Worm (Caenorhabditis elegans): ENCODE results near the gene C04B4.6.

C04B4.6 gene

DNA sequence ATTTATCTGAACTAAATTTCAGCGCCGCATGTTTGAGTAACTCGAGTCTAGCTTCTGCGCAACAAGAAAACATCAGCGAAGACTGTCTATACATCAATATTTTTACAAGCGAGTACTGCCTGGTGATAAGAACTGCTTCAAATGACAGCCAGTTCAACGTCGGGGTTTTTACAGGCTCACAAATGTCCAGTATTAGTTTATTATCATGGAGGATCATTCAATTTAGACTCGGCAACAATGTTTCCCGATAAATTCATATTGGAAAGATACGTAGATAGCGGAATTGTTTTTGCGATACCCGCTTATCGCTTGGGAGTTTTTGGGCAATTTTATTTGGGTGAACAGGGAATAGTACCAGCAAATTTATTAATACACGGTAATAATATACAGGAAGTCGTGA is 45.1 kb downstream of the C04B4.6 start:
- TF ChIP-seq ces-1 (GFP tag; optimal IDR thresholded peaks at IDR 0.05) (no peak), bed-3 (GFP tag; optimal IDR thresholded peaks at IDR 0.05) (no peak), ceh-39 (tag; optimal IDR thresholded peaks at IDR 0.05) (no peak), mab-5 (tag; optimal IDR thresholded peaks at IDR 0.05) (no peak), ztf-11 (tag; optimal IDR thresholded peaks at IDR 0.05) (no peak), mls-2 (tag; optimal IDR thresholded peaks at IDR 0.05) (no peak), unc-39 (tag; optimal IDR thresholded peaks at IDR 0.05) (no peak), lin-32 (GFP tag; optimal IDR thresholded peaks at IDR 0.05) (no peak), nhr-2 (tag; optimal IDR thresholded peaks at IDR 0.05) (no peak), pha-4 (tag; optimal IDR thresholded peaks at IDR 0.05) (no peak), nhr-237 (tag; optimal IDR thresholded peaks at IDR 0.05) (no peak), lsy-2 (tag; optimal IDR thresholded peaks at IDR 0.05) (no peak)

DNA sequence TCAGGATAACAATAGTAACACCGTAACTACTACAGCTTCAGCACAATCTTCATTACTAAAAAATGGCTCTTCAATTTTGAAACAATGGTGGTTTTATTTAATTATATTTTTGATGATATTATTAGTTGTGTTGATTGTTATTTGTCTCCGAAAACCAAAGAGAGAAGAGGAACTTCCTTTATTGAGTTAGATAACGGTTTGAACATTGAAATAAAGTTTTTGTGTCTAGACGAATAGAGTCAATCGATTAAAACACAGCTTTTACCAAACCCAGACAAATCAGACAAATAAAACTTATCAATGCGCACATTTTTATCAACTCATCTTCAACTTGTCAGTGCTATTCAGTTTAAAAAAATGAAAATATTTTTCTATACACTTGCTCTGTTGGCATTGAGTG is 45.8 kb downstream of the C04B4.6 start, which contains the start of gene cest-7:
TSS of gene cest-7 (plus strand) at position 301 of the 400 bp plus-strand sequence.
- TF ChIP-seq nhr-76 (tag; optimal IDR thresholded peaks at IDR 0.05) = no peak
- TF ChIP-seq flh-1 (GFP tag; optimal IDR thresholded peaks at IDR 0.05) = no peak
- no peak for TF ChIP-seq unc-62 (GFP tag; optimal IDR thresholded peaks at IDR 0.05)
- TF ChIP-seq ham-2 (GFP tag; optimal IDR thresholded peaks at IDR 0.05) = no peak
- TF ChIP-seq nhr-12 (tag; optimal IDR thresholded peaks at IDR 0.05) = no peak
- TF ChIP-seq elt-1 (tag; optimal IDR thresholded peaks at IDR 0.05; ENCODE audit: borderline replicate concordance, insufficient read depth) = no peak
- TF ChIP-seq bed-3 (GFP tag; optimal IDR thresholded peaks at IDR 0.05) = no peak
- no peak for TF ChIP-seq blmp-1 (tag; optimal IDR thresholded peaks at IDR 0.05)
- no peak for TF ChIP-seq ceh-83 (GFP tag; optimal IDR thresholded peaks at IDR 0.05)
- no peak for TF ChIP-seq elt-3 (tag; optimal IDR thresholded peaks at IDR 0.05)
- TF ChIP-seq hlh-1 (tag; optimal IDR thresholded peaks at IDR 0.05) = no peak
- no peak for TF ChIP-seq mep-1 (tag; optimal IDR thresholded peaks at IDR 0.05)
- no peak for TF ChIP-seq mls-2 (tag; optimal IDR thresholded peaks at IDR 0.05)
- no peak for TF ChIP-seq sem-2 (GFP tag; optimal IDR thresholded peaks at IDR 0.05)
- TF ChIP-seq M03D4.4 (tag; optimal IDR thresholded peaks at IDR 0.05) = no peak
- TF ChIP-seq sptf-1 (tag; optimal IDR thresholded peaks at IDR 0.05) = no peak
- TF ChIP-seq ceh-39 (tag; optimal IDR thresholded peaks at IDR 0.05) = no peak
- TF ChIP-seq lsy-2 (tag; optimal IDR thresholded peaks at IDR 0.05) = no peak
- no peak for TF ChIP-seq ztf-11 (tag; optimal IDR thresholded peaks at IDR 0.05)

DNA sequence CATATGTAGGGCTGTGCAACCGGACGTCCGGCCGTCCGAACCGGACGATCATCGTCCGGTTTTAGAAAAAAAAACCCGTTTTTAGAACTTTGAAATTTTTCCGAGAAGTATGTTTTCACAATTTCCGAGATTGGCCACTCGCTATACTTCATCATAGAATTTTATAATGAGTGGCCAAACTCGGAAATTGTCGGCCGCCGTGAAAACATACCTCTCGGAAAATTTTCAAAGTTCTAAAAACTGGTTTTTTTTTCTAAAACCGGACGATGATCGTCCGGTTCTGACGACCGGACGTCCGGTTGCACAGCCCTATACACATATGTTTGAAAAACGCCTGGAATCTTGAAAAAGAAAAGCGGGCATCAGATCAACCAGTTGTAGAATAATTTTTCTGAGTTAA is 48.3 kb downstream of the C04B4.6 start:
- TF ChIP-seq flh-1 (GFP tag; optimal IDR thresholded peaks at IDR 0.05) (no peak), lsy-2 (tag; optimal IDR thresholded peaks at IDR 0.05) (no peak), sem-2 (GFP tag; optimal IDR thresholded peaks at IDR 0.05) (no peak), nhr-12 (tag; optimal IDR thresholded peaks at IDR 0.05) (no peak), zip-8 (tag; optimal IDR thresholded peaks at IDR 0.05) (no peak), snpc-4 (tag; optimal IDR thresholded peaks at IDR 0.05) (no peak), ceh-39 (tag; optimal IDR thresholded peaks at IDR 0.05) (no peak), elt-3 (tag; optimal IDR thresholded peaks at IDR 0.05) (no peak), unc-39 (tag; optimal IDR thresholded peaks at IDR 0.05) (no peak), nhr-2 (tag; optimal IDR thresholded peaks at IDR 0.05) (no peak), blmp-1 (tag; optimal IDR thresholded peaks at IDR 0.05) (no peak), elt-1 (tag; optimal IDR thresholded peaks at IDR 0.05; ENCODE audit: borderline replicate concordance, insufficient read depth) (no peak), hlh-1 (tag; optimal IDR thresholded peaks at IDR 0.05) (no peak), lin-13 (tag; optimal IDR thresholded peaks at IDR 0.05) (no peak), ceh-43 (GFP tag; optimal IDR thresholded peaks at IDR 0.05) (no peak), unc-120 (tag; optimal IDR thresholded peaks at IDR 0.05; ENCODE audit: poor library complexity, severe bottlenecking) (no peak), ces-1 (GFP tag; optimal IDR thresholded peaks at IDR 0.05) (no peak), ceh-83 (GFP tag; optimal IDR thresholded peaks at IDR 0.05) (no peak), drap-1 (GFP tag; optimal IDR thresholded peaks at IDR 0.05) (no peak)

DNA sequence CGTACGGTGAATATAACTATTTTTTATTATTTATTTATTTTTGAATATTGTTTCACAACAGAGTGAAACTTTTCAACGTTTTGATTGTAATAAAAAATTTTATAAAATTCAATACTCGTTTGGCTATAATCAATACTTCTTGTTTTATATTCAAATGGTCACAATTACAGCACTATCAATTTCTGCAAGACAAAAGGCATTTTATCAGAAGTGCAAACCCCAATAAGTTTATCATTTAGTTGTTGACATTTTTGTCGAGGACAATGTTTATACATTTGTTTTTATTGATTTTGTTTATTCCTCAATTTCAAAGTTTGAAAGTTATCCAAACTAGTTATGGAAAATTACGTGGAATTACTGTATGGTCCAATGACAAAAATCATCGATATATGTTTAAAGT is 49.5 kb downstream of the C04B4.6 start, which contains the start of gene cest-9.1:
TSS of gene cest-9.1 (plus strand) at position 213 of the 400 bp plus-strand sequence.
- TF ChIP-seq mls-2 (tag; optimal IDR thresholded peaks at IDR 0.05) = no peak
- TF ChIP-seq nhr-237 (tag; optimal IDR thresholded peaks at IDR 0.05) = no peak
- TF ChIP-seq elt-1 (tag; optimal IDR thresholded peaks at IDR 0.05; ENCODE audit: borderline replicate concordance, insufficient read depth) = no peak
- no peak for TF ChIP-seq cnd-1 (tag; optimal IDR thresholded peaks at IDR 0.05)
- TF ChIP-seq nhr-12 (tag; optimal IDR thresholded peaks at IDR 0.05) = no peak
- TF ChIP-seq ces-1 (GFP tag; optimal IDR thresholded peaks at IDR 0.05) = no peak
- no peak for TF ChIP-seq nhr-2 (tag; optimal IDR thresholded peaks at IDR 0.05)

All from whole organism, mixed stage, embryonic.